ENCODE assay signal across 6 worm cellular contexts in the genomic region with DNA sequence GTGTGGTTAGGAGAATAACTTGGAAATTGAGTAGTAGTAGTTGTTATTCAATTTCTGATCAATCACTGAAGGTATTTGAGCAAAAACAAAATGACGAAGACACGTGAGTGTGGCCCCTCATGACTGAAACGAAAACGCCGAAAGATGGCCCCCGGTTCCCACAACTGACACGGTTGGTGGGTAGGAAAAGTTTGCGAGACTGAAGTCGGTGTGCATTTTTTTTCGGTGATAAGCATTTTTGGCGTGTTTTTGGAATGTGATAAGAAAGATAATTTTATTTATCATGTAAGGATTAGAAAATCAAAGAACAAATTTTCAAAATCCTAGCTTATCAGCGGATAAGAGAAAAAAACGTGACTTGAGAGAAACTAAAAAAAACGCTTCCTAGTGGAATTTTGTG.
A peak's percentile ranks its signal among the peaks of the same experiment; 100 is the strongest.
TF ChIP-seq lines count a peak whose summit lies in the region.

No protein-coding gene starts in this region.

TF ChIP-seq in whole organism, L1 larva, 84 proteins besides CTCF, POLR2A, EP300 and RAD21 (continues in another document):
- TF ChIP-seq ztf-4 (tag; optimal IDR thresholded peaks at IDR 0.05; lab: Kevin White, UChicago) (peak; percentile 29), zag-1 (tag; optimal IDR thresholded peaks at IDR 0.05; lab: Kevin White, UChicago) (no peak), ces-1 (GFP tag; optimal IDR thresholded peaks at IDR 0.05; lab: Kevin White, UChicago) (no peak), dpl-1 (GFP tag; optimal IDR thresholded peaks at IDR 0.05; lab: Kevin White, UChicago) (no peak), nhr-90 (tag; optimal IDR thresholded peaks at IDR 0.05; lab: Kevin White, UChicago; ENCODE audit: poor library complexity) (no peak), ceh-88 (GFP tag; IDR thresholded peaks at IDR 0.05; lab: Robert Waterston, UW) (no peak), nhr-19 (GFP tag; conservative IDR thresholded peaks at IDR 0.05; lab: Robert Waterston, UW) (0 out of 2 replicates have a peak, but pooled peaks have one; percentile 10), sox-4 (tag; optimal IDR thresholded peaks at IDR 0.05; lab: Kevin White, UChicago) (no peak), hlh-17 (GFP tag; optimal IDR thresholded peaks at IDR 0.05; lab: Kevin White, UChicago; ENCODE audit: borderline replicate concordance) (no peak), nhr-71 (tag; optimal IDR thresholded peaks at IDR 0.05; lab: Kevin White, UChicago) (peak; percentile 35), fos-1 (tag; optimal IDR thresholded peaks at IDR 0.05; lab: Kevin White, UChicago) (no peak), mdl-1 (tag; optimal IDR thresholded peaks at IDR 0.05; lab: Kevin White, UChicago) (no peak), sup-37 (GFP tag; optimal IDR thresholded peaks at IDR 0.05; lab: Kevin White, UChicago) (no peak), lsy-2 (tag; optimal IDR thresholded peaks at IDR 0.05; lab: Kevin White, UChicago) (no peak)

TF ChIP-seq in whole organism, L2 larva, 48 proteins besides CTCF, POLR2A, EP300 and RAD21:
- TF ChIP-seq C34F6.9 (tag; optimal IDR thresholded peaks at IDR 0.05; lab: Kevin White, UChicago) (peak; percentile 15), lin-39 (tag; optimal IDR thresholded peaks at IDR 0.05; lab: Kevin White, UChicago) (no peak), aly-2 (tag; optimal IDR thresholded peaks at IDR 0.05; lab: Kevin White, UChicago) (no peak), nhr-129 (tag; optimal IDR thresholded peaks at IDR 0.05; lab: Kevin White, UChicago) (peak; percentile 27), fos-1 (tag; optimal IDR thresholded peaks at IDR 0.05; lab: Kevin White, UChicago) (peak; percentile 41)

TF ChIP-seq in whole organism, L3 larva, 47 proteins besides CTCF, POLR2A, EP300 and RAD21:
- TF ChIP-seq ceh-28 (tag; optimal IDR thresholded peaks at IDR 0.05; lab: Kevin White, UChicago), result no peak
- peak; percentile 90 for TF ChIP-seq elt-2 (tag; optimal IDR thresholded peaks at IDR 0.05; lab: Kevin White, UChicago)
- TF ChIP-seq pha-4 (tag; optimal IDR thresholded peaks at IDR 0.05; lab: Kevin White, UChicago), result peak; percentile 21
- TF ChIP-seq nhr-237 (tag; optimal IDR thresholded peaks at IDR 0.05; lab: Kevin White, UChicago), result no peak
- no peak for TF ChIP-seq eor-1 (tag; optimal IDR thresholded peaks at IDR 0.05; lab: Kevin White, UChicago)
- no peak for TF ChIP-seq fos-1 (tag; optimal IDR thresholded peaks at IDR 0.05; lab: Kevin White, UChicago)
- TF ChIP-seq jun-1 (tag; optimal IDR thresholded peaks at IDR 0.05; lab: Kevin White, UChicago), result peak; percentile 67
- TF ChIP-seq pqm-1 (tag; optimal IDR thresholded peaks at IDR 0.05; lab: Kevin White, UChicago), result peak; percentile 66
- TF ChIP-seq fkh-2 (tag; optimal IDR thresholded peaks at IDR 0.05; lab: Kevin White, UChicago), result no peak
- TF ChIP-seq ceh-9 (tag; optimal IDR thresholded peaks at IDR 0.05; lab: Kevin White, UChicago), result no peak
- no peak for TF ChIP-seq unc-39 (tag; optimal IDR thresholded peaks at IDR 0.05; lab: Kevin White, UChicago)
- no peak for TF ChIP-seq nhr-12 (tag; optimal IDR thresholded peaks at IDR 0.05; lab: Kevin White, UChicago)
- TF ChIP-seq lsy-12 (tag; optimal IDR thresholded peaks at IDR 0.05; lab: Kevin White, UChicago), result no peak

TF ChIP-seq in whole organism, L4 larva, 104 proteins besides CTCF, POLR2A, EP300 and RAD21:
- no peak for TF ChIP-seq nhr-10 (tag; optimal IDR thresholded peaks at IDR 0.05; lab: Kevin White, UChicago)
- TF ChIP-seq duxl-1 (tag; optimal IDR thresholded peaks at IDR 0.05; lab: Kevin White, UChicago; ENCODE audit: poor library complexity), result no peak
- peak in 1 of 2 experiments; percentile 22 for TF ChIP-seq unc-62 (GFP tag; optimal IDR thresholded peaks at IDR 0.05 in 1 of 2; lab: Kevin White, UChicago)
- TF ChIP-seq unc-62 (tag; optimal IDR thresholded peaks at IDR 0.05; lab: Kevin White, UChicago), result no peak
- peak; percentile 72 for TF ChIP-seq hlh-30 (tag; optimal IDR thresholded peaks at IDR 0.05; lab: Kevin White, UChicago; ENCODE audit: insufficient read depth)
- TF ChIP-seq hlh-11 (tag; optimal IDR thresholded peaks at IDR 0.05; lab: Kevin White, UChicago), result peak; percentile 70
- no peak for TF ChIP-seq zfp-2 (tag; optimal IDR thresholded peaks at IDR 0.05; lab: Kevin White, UChicago)
- TF ChIP-seq spr-3 (GFP tag; optimal IDR thresholded peaks at IDR 0.05; lab: Kevin White, UChicago), result no peak
- TF ChIP-seq daf-16 (GFP tag; optimal IDR thresholded peaks at IDR 0.05; lab: Kevin White, UChicago), result no peak
- peak; percentile 69 for TF ChIP-seq daf-16 (tag; optimal IDR thresholded peaks at IDR 0.05; lab: Kevin White, UChicago)
- no peak for TF ChIP-seq dmd-8 (GFP tag; IDR thresholded peaks at IDR 0.05; lab: Robert Waterston, UW)
- peak; percentile 25 for TF ChIP-seq pqm-1 (tag; optimal IDR thresholded peaks at IDR 0.05; lab: Kevin White, UChicago)
- no peak for TF ChIP-seq lin-13 (GFP tag; optimal IDR thresholded peaks at IDR 0.05; lab: Kevin White, UChicago)
- TF ChIP-seq F44E2.7 (GFP tag; IDR thresholded peaks at IDR 0.05; lab: Robert Waterston, UW), result no peak
- no peak for TF ChIP-seq mdt-29 (GFP tag; IDR thresholded peaks at IDR 0.05; lab: Robert Waterston, UW)
- peak in 1 of 2 experiments; percentile 16 for TF ChIP-seq hif-1 (tag; optimal IDR thresholded peaks at IDR 0.05; lab: Kevin White, UChicago)
- peak; percentile 72 for TF ChIP-seq dmd-6 (GFP tag; IDR thresholded peaks at IDR 0.05; lab: Robert Waterston, UW)
- TF ChIP-seq set-16 (GFP tag; IDR thresholded peaks at IDR 0.05; lab: Robert Waterston, UW), result no peak
- TF ChIP-seq dve-1 (tag; optimal IDR thresholded peaks at IDR 0.05; lab: Kevin White, UChicago; ENCODE audit: insufficient read depth), result peak; percentile 54
- TF ChIP-seq aha-1 (tag; lab: Kevin White, UChicago), result peak; percentile 64

TF ChIP-seq in whole organism, late embryonic, 69 proteins besides CTCF, POLR2A, EP300 and RAD21:
- TF ChIP-seq ceh-19 (GFP tag; optimal IDR thresholded peaks at IDR 0.05; lab: Kevin White, UChicago) (no peak), ceh-45 (GFP tag; IDR thresholded peaks at IDR 0.05; lab: Robert Waterston, UW) (no peak), elt-2 (tag; optimal IDR thresholded peaks at IDR 0.05; lab: Kevin White, UChicago) (peak; percentile 35), ttx-3 (tag; optimal IDR thresholded peaks at IDR 0.05; lab: Kevin White, UChicago) (no peak), unc-86 (tag; optimal IDR thresholded peaks at IDR 0.05; lab: Kevin White, UChicago) (no peak), lim-6 (tag; optimal IDR thresholded peaks at IDR 0.05; lab: Kevin White, UChicago) (no peak), ets-4 (tag; optimal IDR thresholded peaks at IDR 0.05; lab: Kevin White, UChicago) (no peak)

TF ChIP-seq in whole organism, young adult, 124 proteins besides CTCF, POLR2A, EP300 and RAD21:
- TF ChIP-seq nhr-80 (tag; optimal IDR thresholded peaks at IDR 0.05; lab: Kevin White, UChicago) (peak; percentile 57), C06A6.2 (GFP tag; conservative IDR thresholded peaks at IDR 0.05; lab: Robert Waterston, UW) (no peak), mcd-1 (GFP tag; IDR thresholded peaks at IDR 0.05; lab: Robert Waterston, UW) (no peak), cebp-1 (GFP tag; IDR thresholded peaks at IDR 0.05; lab: Robert Waterston, UW) (no peak), cebp-1 (tag; optimal IDR thresholded peaks at IDR 0.05; lab: Kevin White, UChicago) (peak; percentile 5), chd-7 (tag; optimal IDR thresholded peaks at IDR 0.05; lab: Kevin White, UChicago) (no peak), die-1 (tag; optimal IDR thresholded peaks at IDR 0.05; lab: Kevin White, UChicago) (no peak), atf-7 (tag; optimal IDR thresholded peaks at IDR 0.05; lab: Kevin White, UChicago) (no peak), nfyb-1 (GFP tag; IDR thresholded peaks at IDR 0.05; lab: Robert Waterston, UW) (0 out of 2 replicates have a peak, but pooled peaks have one; percentile 8)
